Fruit fly (Drosophila melanogaster) whole organism, embryonic: Measurements from ENCODE around the gene msn.

Experiments used
- Atf-2 ChIP-seq: fragments of 200-800 bp; sonication (Bioruptor generic); optimal IDR thresholded peaks from 2 replicates; lab custom pipeline; 2016; ENCODE audit warnings: missing biosample characterization, missing genetic modification characterization
- Bdp1 ChIP-seq: fragments of 200-800 bp; sonication (Bioruptor generic); optimal IDR thresholded peaks from 3 replicates; lab custom pipeline; 2016; ENCODE audit warnings: missing biosample characterization, missing genetic modification characterization
- CG10654 ChIP-seq: fragments of 200-800 bp; sonication (Bioruptor generic); optimal IDR thresholded peaks from 2 replicates; lab custom pipeline; 2016; ENCODE audit warnings: missing biosample characterization, missing genetic modification characterization
- CG11456 ChIP-seq: fragments of 200-800 bp; sonication (Bioruptor generic); IDR thresholded peaks from 3 replicates; pipeline ENCODE4 v1.3.6; 2022; ENCODE audit warnings: missing biosample characterization, missing genetic modification characterization
- CG15514 ChIP-seq: fragments of 200-800 bp; sonication (Bioruptor generic); optimal IDR thresholded peaks from 3 replicates; lab custom pipeline; 2017; ENCODE audit warnings: missing biosample characterization, missing genetic modification characterization, mild to moderate bottlenecking, moderate library complexity, missing genetic modification reagents
- CG2712 ChIP-seq: fragments of 200-800 bp; optimal IDR thresholded peaks from 3 replicates; lab custom pipeline; 2019; ENCODE audit warnings: missing biosample characterization, mild to moderate bottlenecking, missing genetic modification characterization, moderate library complexity
- CG31388 ChIP-seq: fragments of 200-800 bp; sonication (Bioruptor generic); optimal IDR thresholded peaks from 2 replicates; lab custom pipeline; 2016; ENCODE audit warnings: missing biosample characterization, missing genetic modification characterization
- CG3163 ChIP-seq: fragments of 200-800 bp; sonication (Bioruptor generic); optimal IDR thresholded peaks from 3 replicates; lab custom pipeline; 2016; ENCODE audit warnings: missing biosample characterization, missing genetic modification characterization
- CG34422 ChIP-seq: fragments of 200-800 bp; sonication (Bioruptor generic); IDR thresholded peaks from 3 replicates; pipeline ENCODE4 v1.3.6; 2022; ENCODE audit warnings: missing biosample characterization, missing genetic modification characterization
- CG4282 ChIP-seq: fragments of 200-800 bp; sonication (Bioruptor generic); optimal IDR thresholded peaks from 2 replicates; lab custom pipeline; 2016; ENCODE audit warnings: missing biosample characterization, missing genetic modification characterization
- CG6272 ChIP-seq: fragments of 200-800 bp; sonication (Bioruptor generic); IDR thresholded peaks from 2 replicates; pipeline ENCODE4 v1.3.6; 2022; ENCODE audit warnings: missing biosample characterization, missing genetic modification characterization
- CG7357 ChIP-seq: fragments of 200-800 bp; sonication (Bioruptor generic); IDR thresholded peaks from 3 replicates; pipeline ENCODE4 v1.3.6; 2022; ENCODE audit warnings: missing biosample characterization, missing genetic modification characterization
- CG7372 ChIP-seq: fragments of 200-800 bp; sonication (Bioruptor generic); IDR thresholded peaks from 2 replicates; pipeline ENCODE4 v1.3.6; 2022; ENCODE audit warnings: missing biosample characterization, missing genetic modification characterization
- CG7786 ChIP-seq: fragments of 200-800 bp; sonication (Bioruptor generic); optimal IDR thresholded peaks from 2 replicates; lab custom pipeline; 2016; ENCODE audit warnings: missing biosample characterization, missing genetic modification characterization
- CG9817 ChIP-seq: fragments of 200-800 bp; sonication (Bioruptor generic); optimal IDR thresholded peaks from 2 replicates; lab custom pipeline; 2018; ENCODE audit warnings: missing biosample characterization, mild to moderate bottlenecking, missing genetic modification characterization, moderate library complexity
- Deaf1 ChIP-seq: fragments of 200-800 bp; optimal IDR thresholded peaks from 3 replicates; lab custom pipeline; 2019; ENCODE audit warnings: missing biosample characterization, mild to moderate bottlenecking, missing genetic modification characterization, moderate library complexity
- E2f2 ChIP-seq: fragments of 200-800 bp; sonication (Bioruptor generic); IDR thresholded peaks from 2 replicates; pipeline ENCODE4 v1.3.6; 2022; ENCODE audit warnings: missing biosample characterization, missing genetic modification characterization
- Ets65A ChIP-seq: fragments of 200-800 bp; sonication (Bioruptor generic); peaks from one replicate; lab custom pipeline; 2016; ENCODE audit warnings: missing biosample characterization, missing genetic modification characterization
- H15 ChIP-seq: fragments of 200-800 bp; sonication (Bioruptor generic); IDR thresholded peaks from 3 replicates; pipeline ENCODE4 v1.3.6; 2022; ENCODE audit warnings: missing biosample characterization, missing genetic modification characterization
- Hr51 ChIP-seq, 2 experiments: fragments of 200-800 bp; sonication (Bioruptor generic); optimal IDR thresholded peaks; 2 replicates in 1 of 2; 3 replicates in 1 of 2; lab custom pipeline; 2016 to 2018; ENCODE audit warnings: missing biosample characterization in 2 of 2, missing genetic modification characterization in 2 of 2, mild to moderate bottlenecking in 1 of 2, moderate library complexity in 1 of 2
- Jarid2 ChIP-seq: fragments of 200-800 bp; sonication (Bioruptor generic); optimal IDR thresholded peaks from 3 replicates; lab custom pipeline; 2017; ENCODE audit warnings: mild to moderate bottlenecking, missing biosample characterization, missing genetic modification reagents, missing genetic modification characterization
- Lpt ChIP-seq: fragments of >200 bp; optimal IDR thresholded peaks from 2 replicates; lab custom pipeline; 2018; ENCODE audit warnings: missing biosample characterization, missing genetic modification characterization
- Max ChIP-seq: fragments of 200-800 bp; sonication (Bioruptor generic); optimal IDR thresholded peaks from 2 replicates; lab custom pipeline; 2016; ENCODE audit warnings: missing biosample characterization, mild to moderate bottlenecking, missing genetic modification characterization
- NC2β ChIP-seq: fragments of 200-800 bp; sonication (Bioruptor generic); optimal IDR thresholded peaks from 2 replicates; lab custom pipeline; 2016; ENCODE audit warnings: missing biosample characterization, missing genetic modification characterization
- Neu2 ChIP-seq: fragments of 200-800 bp; sonication (Bioruptor generic); optimal IDR thresholded peaks from 3 replicates; lab custom pipeline; 2016; ENCODE audit warnings: missing biosample characterization, missing genetic modification characterization, borderline replicate concordance
- Sin3A ChIP-seq: fragments of >200 bp; optimal IDR thresholded peaks from 2 replicates; lab custom pipeline; 2018
- Stat92E ChIP-seq, 3 experiments: fragments of >200 bp in 2 of 3; fragments of 200-800 bp in 1 of 3; sonication (Bioruptor generic) in 1 of 3; optimal IDR thresholded peaks; 2 replicates each; lab custom pipeline; 2017 to 2019; ENCODE audit warnings: missing biosample characterization in 3 of 3, missing genetic modification characterization in 3 of 3, mild to moderate bottlenecking in 1 of 3, moderate library complexity in 1 of 3
- TFAM ChIP-seq: fragments of 200-800 bp; sonication (Bioruptor generic); optimal IDR thresholded peaks from 2 replicates; lab custom pipeline; 2017; ENCODE audit warnings: missing biosample characterization, missing genetic modification characterization, inconsistent platforms
- Trl ChIP-seq, 3 experiments: fragments of >200 bp in 2 of 3; fragments of 200-800 bp in 1 of 3; sonication (Bioruptor generic) in 1 of 3; optimal IDR thresholded peaks; 2 replicates in 1 of 3; 3 replicates in 2 of 3; lab custom pipeline; 2016 to 2017; ENCODE audit warnings: missing biosample characterization in 1 of 3, missing genetic modification characterization in 1 of 3
- Usf ChIP-seq: fragments of 200-800 bp; sonication (Bioruptor generic); optimal IDR thresholded peaks from 2 replicates; lab custom pipeline; 2017; ENCODE audit warnings: missing genotype, missing biosample characterization, missing genetic modification characterization
- al ChIP-seq: fragments of 200-800 bp; sonication (Bioruptor generic); IDR thresholded peaks from 2 replicates; pipeline ENCODE4 v1.3.6; 2022; ENCODE audit warnings: missing biosample characterization, missing genetic modification characterization
- bab2 ChIP-seq: fragments of 200-800 bp; sonication (Bioruptor generic); optimal IDR thresholded peaks from 2 replicates; lab custom pipeline; 2016; ENCODE audit warnings: missing biosample characterization, missing genetic modification characterization
- bcd ChIP-seq: fragments of 200-800 bp; sonication (Bioruptor generic); optimal IDR thresholded peaks from 2 replicates; lab custom pipeline; 2017; ENCODE audit warnings: missing biosample characterization, mild to moderate bottlenecking, missing genetic modification characterization
- cas ChIP-seq: fragments of 200-800 bp; sonication (Bioruptor generic); IDR thresholded peaks from 2 replicates; pipeline ENCODE4 v1.3.6; 2022; ENCODE audit warnings: missing biosample characterization, missing genetic modification characterization
- caup ChIP-seq: fragments of 200-800 bp; sonication (Bioruptor generic); optimal IDR thresholded peaks from 3 replicates; lab custom pipeline; 2017; ENCODE audit warnings: missing biosample characterization, mild to moderate bottlenecking, missing genetic modification characterization, moderate library complexity; ENCODE audit not compliant: severe bottlenecking
- cwo ChIP-seq: fragments of 200-800 bp; sonication (Bioruptor generic); optimal IDR thresholded peaks from 3 replicates; lab custom pipeline; 2017; ENCODE audit warnings: missing biosample characterization, missing genetic modification characterization, mild to moderate bottlenecking, moderate library complexity, missing genetic modification reagents
- dan ChIP-seq: fragments of 200-800 bp; sonication (Bioruptor generic); IDR thresholded peaks from 2 replicates; pipeline ENCODE4 v1.3.6; 2022; ENCODE audit warnings: missing biosample characterization, missing genetic modification characterization
- dmrt11E ChIP-seq: fragments of 200-800 bp; sonication (Bioruptor generic); optimal IDR thresholded peaks from 3 replicates; lab custom pipeline; 2018; ENCODE audit warnings: missing biosample characterization, mild to moderate bottlenecking, missing genetic modification characterization, moderate library complexity
- eyg ChIP-seq: fragments of 200-800 bp; sonication (Bioruptor generic); optimal IDR thresholded peaks from 3 replicates; lab custom pipeline; 2016; ENCODE audit warnings: missing biosample characterization, missing genetic modification characterization
- fd64A ChIP-seq: fragments of 200-800 bp; sonication (Bioruptor generic); optimal IDR thresholded peaks from 3 replicates; lab custom pipeline; 2018; ENCODE audit warnings: missing biosample characterization, mild to moderate bottlenecking, missing genetic modification characterization
- gcm2 ChIP-seq: fragments of 200-800 bp; sonication (Bioruptor generic); optimal IDR thresholded peaks from 2 replicates; lab custom pipeline; 2016; ENCODE audit warnings: missing biosample characterization, missing genetic modification characterization
- grau ChIP-seq: fragments of 200-800 bp; optimal IDR thresholded peaks from 3 replicates; lab custom pipeline; 2019; ENCODE audit warnings: missing biosample characterization, mild to moderate bottlenecking, missing genetic modification characterization, moderate library complexity
- ham ChIP-seq: fragments of 200-800 bp; sonication (Bioruptor generic); IDR thresholded peaks from 2 replicates; pipeline ENCODE4 v1.3.6; 2022; ENCODE audit warnings: missing biosample characterization, missing genetic modification characterization
- lmd ChIP-seq: fragments of 200-800 bp; sonication (Bioruptor generic); IDR thresholded peaks from 2 replicates; pipeline ENCODE4 v1.3.6; 2022; ENCODE audit warnings: missing biosample characterization, missing genetic modification characterization
- mirr ChIP-seq: fragments of 200-800 bp; sonication (Bioruptor generic); optimal IDR thresholded peaks from 3 replicates; lab custom pipeline; 2018; ENCODE audit warnings: missing biosample characterization, mild to moderate bottlenecking, missing genetic modification characterization
- sens ChIP-seq: fragments of 200-800 bp; sonication (Bioruptor generic); peaks from one replicate; lab custom pipeline; 2016; ENCODE audit warnings: missing biosample characterization, missing genetic modification characterization
- tap ChIP-seq: fragments of 200-800 bp; optimal IDR thresholded peaks from 3 replicates; lab custom pipeline; 2019; ENCODE audit warnings: missing biosample characterization, mild to moderate bottlenecking, missing genetic modification characterization, moderate library complexity
- yki ChIP-seq: fragments of >200 bp; optimal IDR thresholded peaks from 3 replicates; lab custom pipeline; 2018
- zen2 ChIP-seq: fragments of 200-800 bp; sonication (Bioruptor generic); IDR thresholded peaks from 3 replicates; pipeline ENCODE4 v1.3.6; 2022; ENCODE audit warnings: missing biosample characterization, missing genetic modification characterization; ENCODE audit not compliant: partially characterized antibody
- zf30C ChIP-seq: fragments of 200-800 bp; sonication (Bioruptor generic); optimal IDR thresholded peaks from 3 replicates; lab custom pipeline; 2018; ENCODE audit warnings: missing biosample characterization, mild to moderate bottlenecking, missing genetic modification characterization

Gene msn

dm6 chr3L:2582753-2583536 is 3.4 kb downstream of the msn start (continued):
- peak; percentile 79; the same call in 2 of the 3 replicates for TF ChIP-seq H15 (GFP tag; lab: Robert Waterston, UW)
- peak; percentile 7 for TF ChIP-seq CG31388 (GFP tag; lab: Kevin White, UChicago)
- TF ChIP-seq sens (GFP tag; lab: Kevin White, UChicago) = peak; percentile 96
- no peak for TF ChIP-seq cas (GFP tag; lab: Robert Waterston, UW)
- TF ChIP-seq tap (tag; lab: Kevin White, UChicago) = peak; percentile 91
- TF ChIP-seq Stat92E (GFP tag; optimal IDR thresholded peaks at IDR 0.05; lab: Kevin White, UChicago) = peak in 1 of 3 experiments; percentile 42
- TF ChIP-seq Neu2 (GFP tag; lab: Kevin White, UChicago) = no peak
- TF ChIP-seq CG3163 = peak; percentile 42
- no peak for TF ChIP-seq CG15514 (GFP tag; lab: Kevin White, UChicago)
- TF ChIP-seq Max = peak; percentile 69
- no peak for TF ChIP-seq ham
- peak; percentile 87 for TF ChIP-seq bab2 (GFP tag; lab: Kevin White, UChicago)
- no peak for TF ChIP-seq Usf (GFP tag; lab: Kevin White, UChicago)
- TF ChIP-seq lmd = peak; percentile 86
- TF ChIP-seq CG6272 = peak; percentile 73
- TF ChIP-seq zen2 (GFP tag; lab: Robert Waterston, UW) = no peak
- no peak for TF ChIP-seq dan
- peak; percentile 70 for TF ChIP-seq bcd (GFP tag; lab: Kevin White, UChicago)
- TF ChIP-seq yki (lab: Kevin White, UChicago) = no peak
- TF ChIP-seq mirr = no peak
- TF ChIP-seq Hr51 (GFP tag; optimal IDR thresholded peaks at IDR 0.05; lab: Kevin White, UChicago) = peak; percentile 10 to 91
- TF ChIP-seq CG7357 (GFP tag; lab: Robert Waterston, UW) = peak; percentile 71
- peak; percentile 51; the same call in 1 of the 3 replicates for TF ChIP-seq CG11456 (GFP tag; lab: Robert Waterston, UW)
- peak; percentile 17 for TF ChIP-seq Bdp1 (GFP tag; lab: Kevin White, UChicago)
- TF ChIP-seq CG7372 = peak; percentile 66
- peak; percentile 52 for TF ChIP-seq caup
- peak; percentile 69 for TF ChIP-seq eyg (GFP tag; lab: Kevin White, UChicago)
- peak; percentile 74 for TF ChIP-seq zf30C (GFP tag; lab: Kevin White, UChicago)
- peak; percentile 71 for TF ChIP-seq CG34422 (GFP tag; lab: Robert Waterston, UW)
- TF ChIP-seq dmrt11E = peak; percentile 76
- peak; percentile 48 for TF ChIP-seq Deaf1 (tag; lab: Kevin White, UChicago)
- no peak for TF ChIP-seq Sin3A
- TF ChIP-seq Jarid2 (GFP tag; lab: Kevin White, UChicago) = peak; percentile 49
- peak; percentile 17 for TF ChIP-seq CG4282 (GFP tag; lab: Kevin White, UChicago)
- no peak for TF ChIP-seq CG7786
- peak; percentile 88 for TF ChIP-seq CG10654 (GFP tag; lab: Kevin White, UChicago)
- TF ChIP-seq Lpt = no peak
- no peak for TF ChIP-seq Trl (optimal IDR thresholded peaks at IDR 0.05; lab: Kevin White, UChicago)
- peak; percentile 73 for TF ChIP-seq Trl (GFP tag; optimal IDR thresholded peaks at IDR 0.05; lab: Kevin White, UChicago)
- peak; percentile 91 for TF ChIP-seq CG2712
- TF ChIP-seq Ets65A (GFP tag; lab: Kevin White, UChicago) = peak; percentile 97
- TF ChIP-seq CG9817 (tag; lab: Kevin White, UChicago) = peak; percentile 57
- peak; percentile 86 for TF ChIP-seq fd64A (GFP tag; lab: Kevin White, UChicago)
- peak; percentile 65 for TF ChIP-seq gcm2 (GFP tag; lab: Kevin White, UChicago)
- TF ChIP-seq cwo (GFP tag; lab: Kevin White, UChicago) = peak; percentile 52
- peak; percentile 49 for TF ChIP-seq TFAM
- TF ChIP-seq Atf-2 (GFP tag; lab: Kevin White, UChicago) = peak; percentile 76
- TF ChIP-seq al (GFP tag; lab: Robert Waterston, UW) = no peak
- peak; percentile 75 for TF ChIP-seq grau (tag; lab: Kevin White, UChicago)
- peak; percentile 79 for TF ChIP-seq NC2β (GFP tag; lab: Kevin White, UChicago)
- peak; percentile 59; the same call in 1 of the 2 replicates for TF ChIP-seq E2f2
